Worm (Caenorhabditis elegans): ENCODE data around the gene sre-20.

- TF ChIP-seq unc-62 (GFP tag; optimal IDR thresholded peaks at IDR 0.05) (no peak), ceh-82 (tag; optimal IDR thresholded peaks at IDR 0.05) (no peak), lin-39 (tag; optimal IDR thresholded peaks at IDR 0.05) (no peak), aly-2 (tag; optimal IDR thresholded peaks at IDR 0.05) (no peak), gmeb-1 (tag; optimal IDR thresholded peaks at IDR 0.05) (no peak)
Observed at ce11 chrV:12797992-12798391, 13.2 kb upstream of the sre-20 start, which contains the start of gene ugt-6.

All from whole organism, L2 larva.